Worm (Caenorhabditis elegans) whole organism, L2 larva: Measurements from ENCODE around the gene ZC412.10.
"Not testable (repeated sequence)": the region's sequence is repeated elsewhere in the genome, so short reads cannot be mapped to it uniquely, and the experiment has no call there.

Experiments
- C34F6.9 ChIP-seq: fragments of 150-350 bp; optimal IDR thresholded peaks from 2 replicates; lab custom pipeline; 2014; ENCODE audit warnings: missing biosample characterization, missing genetic modification characterization
- Y55F3AM.14 ChIP-seq: fragments of 200-800 bp; sonication (Bioruptor generic); optimal IDR thresholded peaks from 2 replicates; lab custom pipeline; 2018; ENCODE audit warnings: mild to moderate bottlenecking, missing genetic modification characterization, missing compliant biosample characterization
- alr-1 ChIP-seq: fragments of 150-350 bp; optimal IDR thresholded peaks from 2 replicates; lab custom pipeline; 2014; ENCODE audit warnings: missing biosample characterization, missing genetic modification characterization
- aly-2 ChIP-seq: fragments of 150-350 bp; optimal IDR thresholded peaks from 2 replicates; lab custom pipeline; 2014; ENCODE audit warnings: missing biosample characterization, missing genetic modification characterization
- blmp-1 ChIP-seq: sonication (generic microtip); optimal IDR thresholded peaks from 2 replicates; lab custom pipeline; 2017; ENCODE audit warnings: missing genetic modification characterization, mild to moderate bottlenecking, missing compliant biosample characterization, antibody characterized with exemption, moderate library complexity; ENCODE audit not compliant: insufficient read depth
- ceh-82 ChIP-seq: fragments of 150-350 bp; optimal IDR thresholded peaks from 2 replicates; lab custom pipeline; 2014; ENCODE audit warnings: missing biosample characterization, missing genetic modification characterization
- crh-2 ChIP-seq: sonication (generic microtip); optimal IDR thresholded peaks from 2 replicates; lab custom pipeline; 2017; ENCODE audit warnings: missing biosample characterization, missing genetic modification characterization
- dmd-4 ChIP-seq: sonication (generic microtip); optimal IDR thresholded peaks from 2 replicates; lab custom pipeline; 2017; ENCODE audit warnings: missing biosample characterization, missing genetic modification characterization
- elt-1 ChIP-seq: fragments of 150-350 bp; optimal IDR thresholded peaks from 2 replicates; lab custom pipeline; 2014; ENCODE audit warnings: missing biosample characterization, missing genetic modification characterization
- elt-3 ChIP-seq: sonication (generic microtip); optimal IDR thresholded peaks from 2 replicates; lab custom pipeline; 2017; ENCODE audit warnings: missing biosample characterization, missing genetic modification characterization
- gmeb-1 ChIP-seq: fragments of 150-350 bp; optimal IDR thresholded peaks from 2 replicates; lab custom pipeline; 2014; ENCODE audit warnings: missing biosample characterization, missing genetic modification characterization
- lin-11 ChIP-seq: fragments of 150-350 bp; sonication (generic microtip); optimal IDR thresholded peaks from 2 replicates; lab custom pipeline; 2014; ENCODE audit warnings: missing biosample characterization, missing genetic modification characterization, inconsistent platforms, mixed read lengths
- lin-39 ChIP-seq: fragments of 150-350 bp; optimal IDR thresholded peaks from 2 replicates; lab custom pipeline; 2014; ENCODE audit warnings: missing biosample characterization, missing genetic modification reagents, missing genetic modification characterization
- lsy-2 ChIP-seq, 2 experiments: fragments of 150-350 bp in 1 of 2; sonication (generic microtip) in 1 of 2; optimal IDR thresholded peaks; 2 replicates each; lab custom pipeline; 2014 to 2017; ENCODE audit warnings: missing biosample characterization in 2 of 2, missing genetic modification characterization in 2 of 2
- mab-5 ChIP-seq: fragments of 150-350 bp; optimal IDR thresholded peaks from 2 replicates; lab custom pipeline; 2014; ENCODE audit warnings: missing biosample characterization, missing genetic modification characterization
- mbf-1 ChIP-seq: sonication (generic microtip); optimal IDR thresholded peaks from 2 replicates; lab custom pipeline; 2017; ENCODE audit warnings: missing biosample characterization, missing genetic modification characterization
- mdl-1 ChIP-seq, 2 experiments: fragments of 150-350 bp in 1 of 2; sonication (generic microtip) in 1 of 2; optimal IDR thresholded peaks; 2 replicates each; lab custom pipeline; 2017; ENCODE audit warnings: missing biosample characterization in 2 of 2, missing genetic modification characterization in 2 of 2
- nhr-11 ChIP-seq: fragments of 150-350 bp; optimal IDR thresholded peaks from 2 replicates; lab custom pipeline; 2014; ENCODE audit warnings: missing biosample characterization, missing genetic modification characterization
- nhr-12 ChIP-seq: fragments of 150-350 bp; optimal IDR thresholded peaks from 2 replicates; lab custom pipeline; 2014; ENCODE audit warnings: missing biosample characterization, missing genetic modification characterization
- nhr-129 ChIP-seq: fragments of 150-350 bp; optimal IDR thresholded peaks from 2 replicates; lab custom pipeline; 2014; ENCODE audit warnings: missing biosample characterization, missing genetic modification characterization
- nhr-21 ChIP-seq: fragments of 150-350 bp; optimal IDR thresholded peaks from 2 replicates; lab custom pipeline; 2014; ENCODE audit warnings: missing biosample characterization, missing genetic modification characterization
- nhr-25 ChIP-seq: fragments of 150-350 bp; sonication (generic microtip); optimal IDR thresholded peaks from 3 replicates; lab custom pipeline; 2014; ENCODE audit warnings: missing biosample characterization, missing genetic modification characterization
- nhr-77 ChIP-seq: fragments of 150-350 bp; optimal IDR thresholded peaks from 2 replicates; lab custom pipeline; 2014; ENCODE audit warnings: missing biosample characterization, missing genetic modification characterization
- sem-4 ChIP-seq: fragments of 150-350 bp; optimal IDR thresholded peaks from 2 replicates; lab custom pipeline; 2014; ENCODE audit warnings: missing biosample characterization, missing genetic modification reagents, missing genetic modification characterization
- skn-1 ChIP-seq: sonication (generic microtip); optimal IDR thresholded peaks from 2 replicates; lab custom pipeline; 2017; ENCODE audit warnings: missing biosample characterization, missing genetic modification characterization
- sma-3 ChIP-seq: sonication (generic microtip); optimal IDR thresholded peaks from 2 replicates; lab custom pipeline; 2016; ENCODE audit warnings: missing genetic modification reagents, missing genetic modification characterization, missing compliant biosample characterization
- sma-9 ChIP-seq, 2 experiments: fragments of 150-350 bp in 1 of 2; sonication (generic microtip) in 1 of 2; optimal IDR thresholded peaks; 2 replicates each; lab custom pipeline; 2014 to 2016; ENCODE audit warnings: missing genetic modification characterization in 2 of 2, mild to moderate bottlenecking in 1 of 2, missing biosample characterization in 1 of 2, missing compliant biosample characterization in 1 of 2, missing genetic modification reagents in 1 of 2, moderate library complexity in 1 of 2
- snpc-4 ChIP-seq: fragments of 150-350 bp; optimal IDR thresholded peaks from 2 replicates; lab custom pipeline; 2014; ENCODE audit warnings: missing biosample characterization, missing genetic modification characterization
- unc-39 ChIP-seq: fragments of 150-350 bp; optimal IDR thresholded peaks from 2 replicates; lab custom pipeline; 2014; ENCODE audit warnings: missing biosample characterization, missing genetic modification characterization
- unc-55 ChIP-seq: fragments of 150-350 bp; sonication (generic microtip); optimal IDR thresholded peaks from 3 replicates; lab custom pipeline; 2014; ENCODE audit warnings: missing biosample characterization, missing genetic modification reagents, missing genetic modification characterization
- unc-62 ChIP-seq: fragments of 150-350 bp; optimal IDR thresholded peaks from 2 replicates; lab custom pipeline; 2014; ENCODE audit warnings: missing biosample characterization, missing genetic modification reagents, missing genetic modification characterization
- zag-1 ChIP-seq: fragments of 150-350 bp; optimal IDR thresholded peaks from 2 replicates; lab custom pipeline; 2014; ENCODE audit warnings: missing biosample characterization, missing genetic modification characterization
- ztf-11 ChIP-seq: sonication (generic microtip); optimal IDR thresholded peaks from 2 replicates; lab custom pipeline; 2017; ENCODE audit warnings: missing biosample characterization, missing genetic modification characterization

Gene ZC412.10

ce11 chrV:14876724-14877123, at the start of gene ZC412.10:
Gene ZC412.10, minus strand, starts transcription at chrV:14876824.
- not testable (repeated sequence) for TF ChIP-seq nhr-129 (tag; lab: Kevin White, UChicago); alr-1; sma-3 (GFP tag; lab: Kevin White, UChicago)

ce11 chrV:14924104-14924503, 47.5 kb upstream of the ZC412.10 start, which contains the start of gene srg-54:
Gene srg-54, minus strand, starts transcription at chrV:14924204.
- TF ChIP-seq unc-62 (GFP tag; lab: Kevin White, UChicago) (no peak), C34F6.9 (no peak), Y55F3AM.14 (GFP tag; lab: Kevin White, UChicago) (no peak), nhr-11 (tag; lab: Kevin White, UChicago) (no peak), lsy-2 (tag; optimal IDR thresholded peaks at IDR 0.05; lab: Kevin White, UChicago) (no peak), elt-3 (tag; lab: Kevin White, UChicago) (no peak), dmd-4 (tag; lab: Kevin White, UChicago) (no peak)

- TF ChIP-seq nhr-129 (tag; lab: Kevin White, UChicago): no peak
- no peak for TF ChIP-seq nhr-77
- no peak for TF ChIP-seq sem-4 (tag; lab: Kevin White, UChicago)
- no peak for TF ChIP-seq crh-2
- TF ChIP-seq mdl-1 (tag; optimal IDR thresholded peaks at IDR 0.05; lab: Kevin White, UChicago): no peak
- no peak for TF ChIP-seq blmp-1 (tag; lab: Kevin White, UChicago)
- no peak for TF ChIP-seq zag-1 (tag; lab: Kevin White, UChicago)
- TF ChIP-seq dmd-4 (tag; lab: Kevin White, UChicago): no peak
- no peak for TF ChIP-seq aly-2 (tag; lab: Kevin White, UChicago)
- TF ChIP-seq elt-3 (tag; lab: Kevin White, UChicago): no peak
- TF ChIP-seq nhr-12: no peak
- no peak for TF ChIP-seq snpc-4 (tag; lab: Kevin White, UChicago)
- no peak for TF ChIP-seq skn-1
- TF ChIP-seq unc-55 (GFP tag; lab: Kevin White, UChicago): no peak
- TF ChIP-seq ztf-11: no peak
Measured at ce11 chrV:14921509-14921908, 44.9 kb upstream of the ZC412.10 start, which contains the start of gene zmp-4. Gene zmp-4, minus strand, starts transcription at chrV:14921609.

- no peak for TF ChIP-seq nhr-12
- TF ChIP-seq nhr-77: no peak
- TF ChIP-seq gmeb-1 (tag; lab: Kevin White, UChicago): no peak
- no peak for TF ChIP-seq lsy-2 (tag; optimal IDR thresholded peaks at IDR 0.05; lab: Kevin White, UChicago)
- TF ChIP-seq C34F6.9: no peak
- TF ChIP-seq, all 48 proteins: peak for 0
Measured at ce11 chrV:14915599-14915998, 39.0 kb upstream of the ZC412.10 start, which contains the start of gene H12D21.11. Gene H12D21.11, plus strand, starts transcription at chrV:14915899.

ce11 chrV:14910758-14911157, 34.1 kb upstream of the ZC412.10 start:
- no peak for TF ChIP-seq blmp-1 (tag; lab: Kevin White, UChicago)
- no peak for TF ChIP-seq ceh-82 (tag; lab: Kevin White, UChicago)
- no peak for TF ChIP-seq lin-11 (tag; lab: Kevin White, UChicago)
- no peak for TF ChIP-seq mbf-1 (tag; lab: Kevin White, UChicago)
- TF ChIP-seq crh-2: no peak
- TF ChIP-seq nhr-25 (tag; lab: Kevin White, UChicago): no peak
- no peak for TF ChIP-seq ztf-11
- no peak for TF ChIP-seq nhr-21 (tag; lab: Kevin White, UChicago)
- no peak for TF ChIP-seq mab-5 (tag; lab: Kevin White, UChicago)
- no peak for TF ChIP-seq alr-1
- no peak for TF ChIP-seq unc-62 (GFP tag; lab: Kevin White, UChicago)
- TF ChIP-seq unc-39 (tag; lab: Kevin White, UChicago): no peak
- TF ChIP-seq elt-1: no peak
- TF ChIP-seq lin-39: no peak
- no peak for TF ChIP-seq sma-9 (GFP tag; optimal IDR thresholded peaks at IDR 0.05; lab: Kevin White, UChicago)
- TF ChIP-seq sma-9 (tag; optimal IDR thresholded peaks at IDR 0.05; lab: Kevin White, UChicago): no peak
